Fruit fly (Drosophila melanogaster) whole organism, embryonic: Measurements from ENCODE around the gene Hmbs.

Source experiments
- Ada2b ChIP-seq: fragments of 200-800 bp; sonication (Bioruptor generic); IDR thresholded peaks from 2 replicates; pipeline ENCODE4 v1.3.6; 2022; ENCODE audit warnings: missing biosample characterization, missing genetic modification characterization
- B-H1 ChIP-seq: fragments of 200-800 bp; sonication (Bioruptor generic); IDR thresholded peaks from 3 replicates; pipeline ENCODE4 v1.3.6; 2022; ENCODE audit warnings: missing biosample characterization, missing genetic modification characterization
- CG10267 ChIP-seq: fragments of 200-800 bp; sonication (Bioruptor generic); optimal IDR thresholded peaks from 2 replicates; lab custom pipeline; 2018; ENCODE audit warnings: missing biosample characterization, mild to moderate bottlenecking, missing genetic modification characterization, moderate library complexity
- CG10959 ChIP-seq: fragments of 200-800 bp; sonication (Bioruptor generic); IDR thresholded peaks from 2 replicates; pipeline ENCODE4 v1.3.6; 2022; ENCODE audit warnings: missing biosample characterization, missing genetic modification characterization
- CG12071 ChIP-seq: fragments of 200-800 bp; sonication (Bioruptor generic); optimal IDR thresholded peaks from 3 replicates; lab custom pipeline; 2018; ENCODE audit warnings: missing biosample characterization, mild to moderate bottlenecking, missing genetic modification characterization
- CG12236 ChIP-seq: fragments of 200-800 bp; sonication (Bioruptor generic); optimal IDR thresholded peaks from 2 replicates; lab custom pipeline; 2016; ENCODE audit warnings: missing biosample characterization, missing genetic modification characterization
- CG14050 ChIP-seq: fragments of 200-800 bp; sonication (Bioruptor generic); IDR thresholded peaks from 3 replicates; pipeline ENCODE4 v1.3.6; 2022; ENCODE audit warnings: missing biosample characterization, missing genetic modification characterization
- CG1603 ChIP-seq: fragments of 200-800 bp; sonication (Bioruptor generic); optimal IDR thresholded peaks from 2 replicates; lab custom pipeline; 2019; ENCODE audit warnings: missing biosample characterization, mild to moderate bottlenecking, missing genetic modification characterization, moderate library complexity
- CG1647 ChIP-seq: fragments of 200-800 bp; sonication (Bioruptor generic); optimal IDR thresholded peaks from 3 replicates; lab custom pipeline; 2016; ENCODE audit warnings: missing biosample characterization, missing genetic modification characterization
- CG16779 ChIP-seq: fragments of 200-800 bp; sonication (Bioruptor generic); IDR thresholded peaks from 2 replicates; pipeline ENCODE4 v1.3.6; 2022; ENCODE audit warnings: missing biosample characterization, missing genetic modification characterization
- CG2129 ChIP-seq: fragments of 200-800 bp; sonication (Bioruptor generic); IDR thresholded peaks from 2 replicates; pipeline ENCODE4 v1.3.6; 2022; ENCODE audit warnings: missing biosample characterization, missing genetic modification characterization; ENCODE audit not compliant: partially characterized antibody
- CG2199 ChIP-seq: fragments of 200-800 bp; sonication (Bioruptor generic); IDR thresholded peaks from 3 replicates; pipeline ENCODE4 v1.3.6; 2022; ENCODE audit warnings: missing biosample characterization, missing genetic modification characterization
- CG2202 ChIP-seq: fragments of 200-800 bp; sonication (Bioruptor generic); optimal IDR thresholded peaks from 2 replicates; lab custom pipeline; 2018; ENCODE audit warnings: missing biosample characterization, mild to moderate bottlenecking, missing genetic modification characterization
- CG2889 ChIP-seq: fragments of 200-800 bp; sonication (Bioruptor generic); IDR thresholded peaks from 3 replicates; pipeline ENCODE4 v1.3.6; 2022; ENCODE audit warnings: missing biosample characterization, missing genetic modification characterization
- CG33213 ChIP-seq: fragments of 200-800 bp; sonication (Bioruptor generic); optimal IDR thresholded peaks from 3 replicates; lab custom pipeline; 2016; ENCODE audit warnings: missing biosample characterization, missing genetic modification characterization
- CG4854 ChIP-seq: fragments of 200-800 bp; sonication (Bioruptor generic); optimal IDR thresholded peaks from 2 replicates; lab custom pipeline; 2016; ENCODE audit warnings: missing biosample characterization, missing genetic modification characterization, inconsistent platforms
- CG6689 ChIP-seq: fragments of 200-800 bp; sonication (Bioruptor generic); IDR thresholded peaks from 2 replicates; pipeline ENCODE4 v1.3.6; 2022; ENCODE audit warnings: missing biosample characterization, missing genetic modification characterization
- CG7556 ChIP-seq: fragments of 200-800 bp; sonication (Bioruptor generic); optimal IDR thresholded peaks from 2 replicates; lab custom pipeline; 2017; ENCODE audit warnings: missing biosample characterization, mild to moderate bottlenecking, missing genetic modification characterization
- CG7786 ChIP-seq: fragments of 200-800 bp; sonication (Bioruptor generic); optimal IDR thresholded peaks from 2 replicates; lab custom pipeline; 2016; ENCODE audit warnings: missing biosample characterization, missing genetic modification characterization
- CG8290 ChIP-seq, 3 experiments: fragments of 200-800 bp; sonication (Bioruptor generic); optimal IDR thresholded peaks; 2 replicates each; lab custom pipeline; 2016 to 2019; ENCODE audit warnings: missing biosample characterization in 3 of 3, missing genetic modification characterization in 3 of 3, mild to moderate bottlenecking in 2 of 3, moderate library complexity in 1 of 3
- CG9876 ChIP-seq: fragments of 200-800 bp; sonication (Bioruptor generic); optimal IDR thresholded peaks from 2 replicates; lab custom pipeline; 2016; ENCODE audit warnings: missing biosample characterization, missing genetic modification characterization
- D19A ChIP-seq: fragments of 200-800 bp; optimal IDR thresholded peaks from 3 replicates; lab custom pipeline; 2019; ENCODE audit warnings: missing biosample characterization, mild to moderate bottlenecking, missing genetic modification characterization, moderate library complexity
- Dad ChIP-seq: fragments of 200-800 bp; sonication (Bioruptor generic); optimal IDR thresholded peaks from 3 replicates; lab custom pipeline; 2016; ENCODE audit warnings: missing biosample characterization, missing genetic modification characterization
- Dp ChIP-seq: fragments of 200-800 bp; sonication (Bioruptor generic); optimal IDR thresholded peaks from 2 replicates; lab custom pipeline; 2018; ENCODE audit warnings: missing biosample characterization, mild to moderate bottlenecking, missing genetic modification characterization, moderate library complexity
- Drgx ChIP-seq: fragments of 200-800 bp; sonication (Bioruptor generic); IDR thresholded peaks from 2 replicates; pipeline ENCODE4 v1.3.6; 2022; ENCODE audit warnings: missing biosample characterization, missing genetic modification characterization
- Elba2 ChIP-seq: fragments of 200-800 bp; sonication (Bioruptor generic); optimal IDR thresholded peaks from 3 replicates; lab custom pipeline; 2016; ENCODE audit warnings: missing biosample characterization, missing genetic modification characterization
- Gug ChIP-seq: fragments of 200-800 bp; sonication (Bioruptor generic); IDR thresholded peaks from 4 replicates; pipeline ENCODE4 v1.3.6; 2022; ENCODE audit warnings: missing biosample characterization, missing genetic modification characterization
- Hr3 ChIP-seq: fragments of 200-800 bp; sonication (Bioruptor generic); optimal IDR thresholded peaks from 3 replicates; lab custom pipeline; 2016; ENCODE audit warnings: missing biosample characterization, missing genetic modification characterization
- Mes4 ChIP-seq: fragments of 200-800 bp; sonication (Bioruptor generic); optimal IDR thresholded peaks from 2 replicates; lab custom pipeline; 2016; ENCODE audit warnings: missing biosample characterization, missing genetic modification characterization
- NK7.1 ChIP-seq: fragments of 200-800 bp; sonication (Bioruptor generic); optimal IDR thresholded peaks from 3 replicates; lab custom pipeline; 2016; ENCODE audit warnings: missing biosample characterization, missing genetic modification characterization
- PHDP ChIP-seq: fragments of 200-800 bp; sonication (Bioruptor generic); optimal IDR thresholded peaks from 3 replicates; lab custom pipeline; 2018; ENCODE audit warnings: missing biosample characterization, mild to moderate bottlenecking, missing genetic modification characterization, moderate library complexity
- Side ChIP-seq: fragments of 200-800 bp; sonication (Bioruptor generic); optimal IDR thresholded peaks from 2 replicates; lab custom pipeline; 2016; ENCODE audit warnings: missing biosample characterization, missing genetic modification characterization
- Tbp ChIP-seq: fragments of >200 bp; optimal IDR thresholded peaks from 2 replicates; lab custom pipeline; 2018; ENCODE audit warnings: missing biosample characterization, missing genetic modification characterization
- bcd ChIP-seq: fragments of 200-800 bp; sonication (Bioruptor generic); optimal IDR thresholded peaks from 2 replicates; lab custom pipeline; 2017; ENCODE audit warnings: missing biosample characterization, mild to moderate bottlenecking, missing genetic modification characterization
- cas ChIP-seq: fragments of 200-800 bp; sonication (Bioruptor generic); IDR thresholded peaks from 2 replicates; pipeline ENCODE4 v1.3.6; 2022; ENCODE audit warnings: missing biosample characterization, missing genetic modification characterization
- ci ChIP-seq: fragments of 200-800 bp; sonication (Bioruptor generic); IDR thresholded peaks from 3 replicates; pipeline ENCODE4 v1.3.6; 2022; ENCODE audit warnings: missing biosample characterization, missing genetic modification characterization
- crc ChIP-seq: fragments of 200-800 bp; sonication (Bioruptor generic); optimal IDR thresholded peaks from 2 replicates; lab custom pipeline; 2016; ENCODE audit warnings: missing biosample characterization, missing genetic modification characterization
- da ChIP-seq: fragments of 200-800 bp; sonication (Bioruptor generic); optimal IDR thresholded peaks from 2 replicates; lab custom pipeline; 2016; ENCODE audit warnings: missing biosample characterization, missing genetic modification characterization
- dimm ChIP-seq: fragments of 200-800 bp; sonication (Bioruptor generic); IDR thresholded peaks from 2 replicates; pipeline ENCODE4 v1.3.6; 2022; ENCODE audit warnings: missing biosample characterization, missing genetic modification characterization
- dpn ChIP-seq, 2 experiments: fragments of 200-800 bp; sonication (Bioruptor generic); optimal IDR thresholded peaks; 3 replicates each; lab custom pipeline; 2016; ENCODE audit warnings: missing biosample characterization in 2 of 2, missing genetic modification characterization in 2 of 2
- emc ChIP-seq: fragments of 200-800 bp; sonication (Bioruptor generic); optimal IDR thresholded peaks from 2 replicates; lab custom pipeline; 2016; ENCODE audit warnings: missing biosample characterization, missing genetic modification characterization
- gce ChIP-seq: fragments of 200-800 bp; sonication (Bioruptor generic); IDR thresholded peaks from 3 replicates; pipeline ENCODE4 v1.3.6; 2022; ENCODE audit warnings: missing biosample characterization, missing genetic modification characterization
- klu ChIP-seq: fragments of 200-800 bp; sonication (Bioruptor generic); IDR thresholded peaks from 2 replicates; pipeline ENCODE4 v1.3.6; 2022; ENCODE audit warnings: missing biosample characterization, missing genetic modification characterization
- pfk ChIP-seq: fragments of 200-800 bp; sonication (Bioruptor generic); optimal IDR thresholded peaks from 2 replicates; lab custom pipeline; 2018; ENCODE audit warnings: missing biosample characterization, mild to moderate bottlenecking, missing genetic modification characterization, moderate library complexity
- pzg ChIP-seq: fragments of 200-800 bp; sonication (Bioruptor generic); optimal IDR thresholded peaks from 3 replicates; lab custom pipeline; 2018; ENCODE audit warnings: missing biosample characterization, mild to moderate bottlenecking, missing genetic modification characterization, moderate library complexity
- rib ChIP-seq: fragments of 200-800 bp; sonication (Bioruptor generic); IDR thresholded peaks from 2 replicates; pipeline ENCODE4 v1.3.6; 2022; ENCODE audit warnings: missing biosample characterization, missing genetic modification characterization
- so ChIP-seq: fragments of 200-800 bp; sonication (Bioruptor generic); IDR thresholded peaks from 3 replicates; pipeline ENCODE4 v1.3.6; 2022; ENCODE audit warnings: missing biosample characterization, missing genetic modification characterization
- tup ChIP-seq: fragments of 200-800 bp; sonication (Bioruptor generic); optimal IDR thresholded peaks from 2 replicates; lab custom pipeline; 2016; ENCODE audit warnings: missing biosample characterization, mild to moderate bottlenecking, missing genetic modification characterization, moderate library complexity
- vvl ChIP-seq: fragments of 200-800 bp; sonication (Bioruptor generic); IDR thresholded peaks from 2 replicates; pipeline ENCODE4 v1.3.6; 2022; ENCODE audit warnings: missing biosample characterization, missing genetic modification characterization
- zen2 ChIP-seq: fragments of 200-800 bp; sonication (Bioruptor generic); IDR thresholded peaks from 3 replicates; pipeline ENCODE4 v1.3.6; 2022; ENCODE audit warnings: missing biosample characterization, missing genetic modification characterization; ENCODE audit not compliant: partially characterized antibody
- zfh2 ChIP-seq: fragments of 200-800 bp; sonication (Bioruptor generic); optimal IDR thresholded peaks from 2 replicates; lab custom pipeline; 2016; ENCODE audit warnings: missing biosample characterization, missing genetic modification characterization

Gene Hmbs

dm6 chr3L:1307005-1307632 lies 27.6 kb upstream of the Hmbs start, which contains the start of the genes Ctr9 and Nt5a (continued):
- TF ChIP-seq ci (GFP tag; lab: Robert Waterston, UW): peak; percentile 67; the same call in 2 of the 3 replicates
- peak; percentile 55 to 72 for TF ChIP-seq dpn (GFP tag; optimal IDR thresholded peaks at IDR 0.05; lab: Kevin White, UChicago)
- TF ChIP-seq pzg (GFP tag; lab: Kevin White, UChicago): peak; percentile 94
- no peak for TF ChIP-seq Tbp (GFP tag; lab: Kevin White, UChicago)
- peak; percentile 41; the same call in 1 of the 4 replicates for TF ChIP-seq Gug (GFP tag; lab: Robert Waterston, UW)
- no peak for TF ChIP-seq D19A (tag; lab: Kevin White, UChicago)
- TF ChIP-seq CG10267 (tag; lab: Kevin White, UChicago): peak; percentile 61
- TF ChIP-seq bcd (GFP tag; lab: Kevin White, UChicago): no peak
- no peak for TF ChIP-seq CG10959 (GFP tag; lab: Robert Waterston, UW)
- no peak for TF ChIP-seq Elba2 (GFP tag; lab: Kevin White, UChicago)
- TF ChIP-seq CG7556 (GFP tag; lab: Kevin White, UChicago): peak; percentile 10
- TF ChIP-seq CG33213 (GFP tag; lab: Kevin White, UChicago): peak; percentile 43
- TF ChIP-seq CG16779 (GFP tag; lab: Robert Waterston, UW): no peak
- TF ChIP-seq gce (GFP tag; lab: Robert Waterston, UW): no peak
- no peak for TF ChIP-seq CG12071 (GFP tag; lab: Kevin White, UChicago)
- no peak for TF ChIP-seq so (GFP tag; lab: Robert Waterston, UW)
- TF ChIP-seq CG6689 (GFP tag; lab: Robert Waterston, UW): no peak
- TF ChIP-seq Hr3 (GFP tag; lab: Kevin White, UChicago): peak; percentile 26
- TF ChIP-seq zfh2 (GFP tag; lab: Kevin White, UChicago): peak; percentile 75
- peak; percentile 54; the same call in 1 of the 2 replicates for TF ChIP-seq CG2129 (GFP tag; lab: Robert Waterston, UW)
- TF ChIP-seq PHDP (tag; lab: Kevin White, UChicago): peak; percentile 29
- peak; percentile 49 for TF ChIP-seq Side (GFP tag; lab: Kevin White, UChicago)
- TF ChIP-seq dimm (GFP tag; lab: Robert Waterston, UW): no peak
- peak; percentile 18 for TF ChIP-seq CG4854 (GFP tag; lab: Kevin White, UChicago)
- peak; percentile 57 for TF ChIP-seq zen2 (GFP tag; lab: Robert Waterston, UW)
- TF ChIP-seq vvl (GFP tag; lab: Robert Waterston, UW): peak; percentile 78
- peak; percentile 50 for TF ChIP-seq CG1647 (GFP tag; lab: Kevin White, UChicago)
- TF ChIP-seq emc: peak; percentile 6
- TF ChIP-seq crc (GFP tag; lab: Kevin White, UChicago): no peak
- TF ChIP-seq rib (GFP tag; lab: Robert Waterston, UW): peak; percentile 61; the same call in 1 of the 2 replicates
- TF ChIP-seq da (GFP tag; lab: Kevin White, UChicago): peak; percentile 28
- TF ChIP-seq CG2889 (GFP tag; lab: Robert Waterston, UW): peak; percentile 34; the same call in 1 of the 3 replicates
- TF ChIP-seq B-H1 (GFP tag; lab: Robert Waterston, UW): no peak
- no peak for TF ChIP-seq CG2202 (tag; lab: Kevin White, UChicago)
- no peak for TF ChIP-seq klu
- TF ChIP-seq Dad: peak; percentile 23
- no peak for TF ChIP-seq Drgx (GFP tag; lab: Robert Waterston, UW)
- TF ChIP-seq CG9876 (GFP tag; lab: Kevin White, UChicago): peak; percentile 44
- no peak for TF ChIP-seq pfk
- no peak for TF ChIP-seq CG12236
- no peak for TF ChIP-seq CG14050 (GFP tag; lab: Robert Waterston, UW)
- peak; percentile 55 for TF ChIP-seq Dp
- TF ChIP-seq cas (GFP tag; lab: Robert Waterston, UW): peak; percentile 59; the same call in 1 of the 2 replicates
- TF ChIP-seq NK7.1 (GFP tag; lab: Kevin White, UChicago): peak; percentile 28
- TF ChIP-seq tup: no peak
- no peak for TF ChIP-seq CG8290 (GFP tag; optimal IDR thresholded peaks at IDR 0.05; lab: Kevin White, UChicago)
- peak in 1 of 2 experiments; percentile 90 for TF ChIP-seq CG8290 (tag; optimal IDR thresholded peaks at IDR 0.05; lab: Kevin White, UChicago)
- TF ChIP-seq Mes4 (GFP tag; lab: Kevin White, UChicago): no peak
- TF ChIP-seq Ada2b (GFP tag; lab: Robert Waterston, UW): 0 out of 2 replicates have a peak, but pooled peaks have one; percentile 25
- no peak for TF ChIP-seq CG2199 (GFP tag; lab: Robert Waterston, UW)
- TF ChIP-seq CG7786 (GFP tag; lab: Kevin White, UChicago): peak; percentile 52
- TF ChIP-seq CG1603 (tag; lab: Kevin White, UChicago): peak; percentile 85
